Worm (Caenorhabditis elegans) whole organism, L2 larva: ENCODE measurements around the gene Y105C5A.24.

Experiments used
- C34F6.9 ChIP-seq: fragments of 150-350 bp; optimal IDR thresholded peaks from 2 replicates; lab custom pipeline; 2014; ENCODE audit warnings: missing biosample characterization, missing genetic modification characterization
- R02D3.7 ChIP-seq: fragments of 150-350 bp; optimal IDR thresholded peaks from 2 replicates; lab custom pipeline; 2014; ENCODE audit warnings: missing biosample characterization, missing genetic modification characterization
- ZK546.5 ChIP-seq: sonication (generic microtip); optimal IDR thresholded peaks from 2 replicates; lab custom pipeline; 2017; ENCODE audit warnings: missing biosample characterization, missing genetic modification characterization
- alr-1 ChIP-seq: fragments of 150-350 bp; optimal IDR thresholded peaks from 2 replicates; lab custom pipeline; 2014; ENCODE audit warnings: missing biosample characterization, missing genetic modification characterization
- aly-2 ChIP-seq: fragments of 150-350 bp; optimal IDR thresholded peaks from 2 replicates; lab custom pipeline; 2014; ENCODE audit warnings: missing biosample characterization, missing genetic modification characterization
- ama-1 ChIP-seq: fragments of 150-350 bp; optimal IDR thresholded peaks from 2 replicates; lab custom pipeline; 2018; ENCODE audit warnings: inconsistent platforms
- ceh-16 ChIP-seq: fragments of 150-350 bp; optimal IDR thresholded peaks from 2 replicates; lab custom pipeline; 2014; ENCODE audit warnings: missing biosample characterization, missing genetic modification characterization
- ceh-82 ChIP-seq: fragments of 150-350 bp; optimal IDR thresholded peaks from 2 replicates; lab custom pipeline; 2014; ENCODE audit warnings: missing biosample characterization, missing genetic modification characterization
- crh-2 ChIP-seq: sonication (generic microtip); optimal IDR thresholded peaks from 2 replicates; lab custom pipeline; 2017; ENCODE audit warnings: missing biosample characterization, missing genetic modification characterization
- egl-27 ChIP-seq: sonication (generic microtip); optimal IDR thresholded peaks from 3 replicates; lab custom pipeline; 2017; ENCODE audit warnings: missing biosample characterization, missing genetic modification reagents, missing genetic modification characterization
- elt-1 ChIP-seq: fragments of 150-350 bp; optimal IDR thresholded peaks from 2 replicates; lab custom pipeline; 2014; ENCODE audit warnings: missing biosample characterization, missing genetic modification characterization
- fos-1 ChIP-seq: fragments of 150-350 bp; optimal IDR thresholded peaks from 2 replicates; lab custom pipeline; 2014; ENCODE audit warnings: missing biosample characterization, missing genetic modification characterization
- gmeb-1 ChIP-seq: fragments of 150-350 bp; optimal IDR thresholded peaks from 2 replicates; lab custom pipeline; 2014; ENCODE audit warnings: missing biosample characterization, missing genetic modification characterization
- lin-11 ChIP-seq: fragments of 150-350 bp; sonication (generic microtip); optimal IDR thresholded peaks from 2 replicates; lab custom pipeline; 2014; ENCODE audit warnings: missing biosample characterization, missing genetic modification characterization, inconsistent platforms, mixed read lengths
- lin-13 ChIP-seq: fragments of 150-350 bp; optimal IDR thresholded peaks from 2 replicates; lab custom pipeline; 2014; ENCODE audit warnings: missing biosample characterization, missing genetic modification reagents, missing genetic modification characterization
- lin-39 ChIP-seq: fragments of 150-350 bp; optimal IDR thresholded peaks from 2 replicates; lab custom pipeline; 2014; ENCODE audit warnings: missing biosample characterization, missing genetic modification reagents, missing genetic modification characterization
- mab-5 ChIP-seq: fragments of 150-350 bp; optimal IDR thresholded peaks from 2 replicates; lab custom pipeline; 2014; ENCODE audit warnings: missing biosample characterization, missing genetic modification characterization
- mbf-1 ChIP-seq: sonication (generic microtip); optimal IDR thresholded peaks from 2 replicates; lab custom pipeline; 2017; ENCODE audit warnings: missing biosample characterization, missing genetic modification characterization
- mdl-1 ChIP-seq, 2 experiments: fragments of 150-350 bp in 1 of 2; sonication (generic microtip) in 1 of 2; optimal IDR thresholded peaks; 2 replicates each; lab custom pipeline; 2017; ENCODE audit warnings: missing biosample characterization in 2 of 2, missing genetic modification characterization in 2 of 2
- nhr-10 ChIP-seq: sonication (generic microtip); optimal IDR thresholded peaks from 2 replicates; lab custom pipeline; 2017; ENCODE audit warnings: missing biosample characterization, missing genetic modification characterization
- nhr-11 ChIP-seq: fragments of 150-350 bp; optimal IDR thresholded peaks from 2 replicates; lab custom pipeline; 2014; ENCODE audit warnings: missing biosample characterization, missing genetic modification characterization
- nhr-12 ChIP-seq: fragments of 150-350 bp; optimal IDR thresholded peaks from 2 replicates; lab custom pipeline; 2014; ENCODE audit warnings: missing biosample characterization, missing genetic modification characterization
- nhr-129 ChIP-seq: fragments of 150-350 bp; optimal IDR thresholded peaks from 2 replicates; lab custom pipeline; 2014; ENCODE audit warnings: missing biosample characterization, missing genetic modification characterization
- nhr-21 ChIP-seq: fragments of 150-350 bp; optimal IDR thresholded peaks from 2 replicates; lab custom pipeline; 2014; ENCODE audit warnings: missing biosample characterization, missing genetic modification characterization
- nhr-23 ChIP-seq: fragments of 150-350 bp; optimal IDR thresholded peaks from 2 replicates; lab custom pipeline; 2014; ENCODE audit warnings: missing biosample characterization, missing genetic modification reagents, missing genetic modification characterization
- nhr-237 ChIP-seq: fragments of 150-350 bp; optimal IDR thresholded peaks from 2 replicates; lab custom pipeline; 2014; ENCODE audit warnings: missing biosample characterization, missing genetic modification characterization
- sma-3 ChIP-seq: sonication (generic microtip); optimal IDR thresholded peaks from 2 replicates; lab custom pipeline; 2016; ENCODE audit warnings: missing genetic modification reagents, missing genetic modification characterization, missing compliant biosample characterization
- sma-9 ChIP-seq, 2 experiments: fragments of 150-350 bp in 1 of 2; sonication (generic microtip) in 1 of 2; optimal IDR thresholded peaks; 2 replicates each; lab custom pipeline; 2014 to 2016; ENCODE audit warnings: missing genetic modification characterization in 2 of 2, mild to moderate bottlenecking in 1 of 2, missing biosample characterization in 1 of 2, missing compliant biosample characterization in 1 of 2, missing genetic modification reagents in 1 of 2, moderate library complexity in 1 of 2
- snpc-4 ChIP-seq: fragments of 150-350 bp; optimal IDR thresholded peaks from 2 replicates; lab custom pipeline; 2014; ENCODE audit warnings: missing biosample characterization, missing genetic modification characterization
- unc-39 ChIP-seq: fragments of 150-350 bp; optimal IDR thresholded peaks from 2 replicates; lab custom pipeline; 2014; ENCODE audit warnings: missing biosample characterization, missing genetic modification characterization
- unc-55 ChIP-seq: fragments of 150-350 bp; sonication (generic microtip); optimal IDR thresholded peaks from 3 replicates; lab custom pipeline; 2014; ENCODE audit warnings: missing biosample characterization, missing genetic modification reagents, missing genetic modification characterization
- unc-62 ChIP-seq: fragments of 150-350 bp; optimal IDR thresholded peaks from 2 replicates; lab custom pipeline; 2014; ENCODE audit warnings: missing biosample characterization, missing genetic modification reagents, missing genetic modification characterization
- ztf-1 ChIP-seq: fragments of 200-800 bp; sonication (Bioruptor generic); conservative IDR thresholded peaks from 2 replicates; pipeline ENCODE4 v1.3.6; 2022; ENCODE audit warnings: missing genetic modification characterization, missing compliant biosample characterization
- ztf-11 ChIP-seq: sonication (generic microtip); optimal IDR thresholded peaks from 2 replicates; lab custom pipeline; 2017; ENCODE audit warnings: missing biosample characterization, missing genetic modification characterization
- ztf-4 ChIP-seq: fragments of 150-350 bp; optimal IDR thresholded peaks from 2 replicates; lab custom pipeline; 2014; ENCODE audit warnings: missing biosample characterization, missing genetic modification characterization

The Y105C5A.24 gene

ce11 chrIV:15861499-15861898, 11.8 kb downstream of the Y105C5A.24 start:
- TF ChIP-seq mdl-1 (tag; optimal IDR thresholded peaks at IDR 0.05; lab: Kevin White, UChicago) (no peak), mbf-1 (tag; lab: Kevin White, UChicago) (no peak), R02D3.7 (no peak), C34F6.9 (tag; lab: Kevin White, UChicago) (no peak), ama-1 (lab: Kevin White, UChicago) (no peak), nhr-12 (tag; lab: Kevin White, UChicago) (no peak)

ce11 chrIV:15868288-15868687, 18.6 kb downstream of the Y105C5A.24 start:
- TF ChIP-seq unc-55 = no peak
- no peak for TF ChIP-seq nhr-21
- no peak for TF ChIP-seq elt-1 (tag; lab: Kevin White, UChicago)
- no peak for TF ChIP-seq nhr-23
- no peak for TF ChIP-seq fos-1
- TF ChIP-seq sma-3 (GFP tag; lab: Kevin White, UChicago) = no peak
- no peak for TF ChIP-seq sma-9 (GFP tag; optimal IDR thresholded peaks at IDR 0.05; lab: Kevin White, UChicago)
- no peak for TF ChIP-seq sma-9 (tag; optimal IDR thresholded peaks at IDR 0.05; lab: Kevin White, UChicago)
- TF ChIP-seq lin-39 = no peak
- TF ChIP-seq snpc-4 (tag; lab: Kevin White, UChicago) = no peak
- no peak for TF ChIP-seq crh-2
- no peak for TF ChIP-seq ceh-82
- no peak for TF ChIP-seq nhr-237 (tag; lab: Kevin White, UChicago)
- TF ChIP-seq nhr-10 (tag; lab: Kevin White, UChicago) = no peak
- no peak for TF ChIP-seq nhr-12 (tag; lab: Kevin White, UChicago)

- no peak for TF ChIP-seq gmeb-1 (tag; lab: Kevin White, UChicago)
- TF ChIP-seq lin-13 (GFP tag; lab: Kevin White, UChicago) = no peak
- TF ChIP-seq mbf-1 (tag; lab: Kevin White, UChicago) = no peak
- TF ChIP-seq egl-27 = no peak
- no peak for TF ChIP-seq crh-2
- TF ChIP-seq ztf-4 (tag; lab: Kevin White, UChicago) = no peak
- no peak for TF ChIP-seq mdl-1 (tag; optimal IDR thresholded peaks at IDR 0.05; lab: Kevin White, UChicago)
- no peak for TF ChIP-seq alr-1
- TF ChIP-seq nhr-129 = no peak
- TF ChIP-seq nhr-21 = no peak
- TF ChIP-seq ztf-11 (tag; lab: Kevin White, UChicago) = no peak
Observed at ce11 chrIV:15870356-15870755, 20.7 kb downstream of the Y105C5A.24 start, which contains the start of gene Y105C5B.1. Gene Y105C5B.1 (plus strand): TSS chrIV:15870656.

- no peak for TF ChIP-seq mab-5 (tag; lab: Kevin White, UChicago)
- TF ChIP-seq unc-39 (tag; lab: Kevin White, UChicago) = no peak
- no peak for TF ChIP-seq nhr-129
Observed at ce11 chrIV:15872633-15873032, 23.0 kb downstream of the Y105C5A.24 start, which contains the start of gene gcy-25. Gene gcy-25 (plus strand): TSS chrIV:15872933.

- no peak for TF ChIP-seq ztf-1 (GFP tag; lab: Robert Waterston, UW)
- TF ChIP-seq lin-39 = no peak
- TF ChIP-seq fos-1 = no peak
- TF ChIP-seq nhr-10 (tag; lab: Kevin White, UChicago) = no peak
- no peak for TF ChIP-seq ZK546.5 (tag; lab: Kevin White, UChicago)
- TF ChIP-seq ceh-16 (tag; lab: Kevin White, UChicago) = no peak
- TF ChIP-seq ztf-4 (tag; lab: Kevin White, UChicago) = no peak
- TF ChIP-seq mab-5 (tag; lab: Kevin White, UChicago) = no peak
- TF ChIP-seq unc-62 = no peak
- TF ChIP-seq sma-3 (GFP tag; lab: Kevin White, UChicago) = no peak
- TF ChIP-seq nhr-11 (tag; lab: Kevin White, UChicago) = no peak
- no peak for TF ChIP-seq lin-11
Observed at ce11 chrIV:15878262-15878661, 28.6 kb downstream of the Y105C5A.24 start.

ce11 chrIV:15880114-15880513, 30.4 kb downstream of the Y105C5A.24 start:
- TF ChIP-seq sma-9 (GFP tag; optimal IDR thresholded peaks at IDR 0.05; lab: Kevin White, UChicago) = no peak
- no peak for TF ChIP-seq sma-9 (tag; optimal IDR thresholded peaks at IDR 0.05; lab: Kevin White, UChicago)
- no peak for TF ChIP-seq mab-5 (tag; lab: Kevin White, UChicago)
- no peak for TF ChIP-seq aly-2 (tag; lab: Kevin White, UChicago)
- TF ChIP-seq nhr-11 (tag; lab: Kevin White, UChicago) = no peak
- no peak for TF ChIP-seq lin-39
- TF ChIP-seq nhr-129 = no peak
